Worm (Caenorhabditis elegans) whole organism, L1 larva: ENCODE results near the gene Y46G5A.28.

Experiments
- Y116A8C.19 ChIP-seq: sonication (generic microtip); optimal IDR thresholded peaks from 2 replicates; lab custom pipeline; 2016; ENCODE audit warnings: missing compliant biosample characterization, missing genetic modification characterization, borderline replicate concordance
- aha-1 ChIP-seq: fragments of 150-350 bp; optimal IDR thresholded peaks from 2 replicates; lab custom pipeline; 2014; ENCODE audit warnings: missing biosample characterization, missing genetic modification characterization
- aly-2 ChIP-seq: fragments of 150-350 bp; optimal IDR thresholded peaks from 2 replicates; lab custom pipeline; 2014; ENCODE audit warnings: missing biosample characterization, missing genetic modification characterization
- lin-13 ChIP-seq: fragments of 150-350 bp; optimal IDR thresholded peaks from 2 replicates; lab custom pipeline; 2014; ENCODE audit warnings: missing biosample characterization, missing genetic modification reagents, missing genetic modification characterization
- lir-3 ChIP-seq: sonication (generic microtip); optimal IDR thresholded peaks from 2 replicates; lab custom pipeline; 2016; ENCODE audit warnings: mild to moderate bottlenecking, missing genetic modification characterization, moderate library complexity, missing compliant biosample characterization; ENCODE audit not compliant: poor library complexity
- lsy-2 ChIP-seq, 2 experiments: fragments of 150-350 bp; optimal IDR thresholded peaks; 2 replicates each; lab custom pipeline; 2014; ENCODE audit warnings: missing biosample characterization in 2 of 2, missing genetic modification characterization in 2 of 2
- mep-1 ChIP-seq: fragments of 150-350 bp; optimal IDR thresholded peaks from 2 replicates; lab custom pipeline; 2014; ENCODE audit warnings: missing biosample characterization, missing genetic modification characterization
- nhr-77 ChIP-seq: fragments of 150-350 bp; optimal IDR thresholded peaks from 2 replicates; lab custom pipeline; 2014; ENCODE audit warnings: missing biosample characterization, missing genetic modification characterization
- skn-1 ChIP-seq: fragments of 150-350 bp; optimal IDR thresholded peaks from 2 replicates; lab custom pipeline; 2014; ENCODE audit warnings: missing biosample characterization, missing genetic modification characterization
- snpc-4 ChIP-seq: fragments of 150-350 bp; optimal IDR thresholded peaks from 2 replicates; lab custom pipeline; 2014; ENCODE audit warnings: missing biosample characterization, missing genetic modification characterization
- sptf-1 ChIP-seq: fragments of 150-350 bp; optimal IDR thresholded peaks from 2 replicates; lab custom pipeline; 2014; ENCODE audit warnings: missing biosample characterization, missing genetic modification characterization
- sup-37 ChIP-seq: fragments of 200-800 bp; sonication (Bioruptor generic); optimal IDR thresholded peaks from 2 replicates; lab custom pipeline; 2018; ENCODE audit warnings: mild to moderate bottlenecking, missing genetic modification characterization, missing compliant biosample characterization
- ztf-11 ChIP-seq, 2 experiments: sonication (generic microtip); optimal IDR thresholded peaks; 2 replicates each; lab custom pipeline; 2016 to 2017; ENCODE audit warnings: missing genetic modification characterization in 2 of 2, missing biosample characterization in 1 of 2, missing compliant biosample characterization in 1 of 2

DNA sequence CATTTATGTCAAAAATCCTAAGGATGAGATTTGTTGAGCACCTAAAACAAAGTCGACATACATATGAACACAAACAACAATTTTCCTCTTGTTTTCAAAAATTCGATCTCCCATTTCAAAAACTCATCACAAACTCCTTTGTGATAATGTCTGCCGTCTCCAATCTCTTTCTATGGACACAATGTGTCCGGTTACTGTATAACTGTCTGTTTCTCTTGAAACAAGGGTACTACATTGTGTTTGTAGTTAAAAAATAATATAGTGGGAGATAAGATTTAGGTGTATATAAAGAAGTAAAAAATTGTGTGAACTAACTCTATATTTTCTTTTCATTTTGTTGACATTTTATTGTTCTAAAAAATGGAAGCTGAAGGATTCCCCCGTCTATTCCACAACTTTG is 19.9 kb upstream of the Y46G5A.28 start, which contains the start of gene bcmo-1:
- no peak for TF ChIP-seq aha-1 (tag; lab: Kevin White, UChicago)
- TF ChIP-seq sptf-1 (tag; lab: Kevin White, UChicago): no peak
- no peak for TF ChIP-seq Y116A8C.19
- TF ChIP-seq snpc-4: no peak
- no peak for TF ChIP-seq nhr-77 (tag; lab: Kevin White, UChicago)
- no peak for TF ChIP-seq lsy-2 (tag; optimal IDR thresholded peaks at IDR 0.05; lab: Kevin White, UChicago)
- no peak for TF ChIP-seq skn-1 (tag; lab: Kevin White, UChicago)
- TF ChIP-seq lir-3 (tag; lab: Kevin White, UChicago): no peak
- no peak for TF ChIP-seq ztf-11 (tag; optimal IDR thresholded peaks at IDR 0.05; lab: Kevin White, UChicago)
- TF ChIP-seq sup-37 (GFP tag; lab: Kevin White, UChicago): no peak
- no peak for TF ChIP-seq lin-13 (GFP tag; lab: Kevin White, UChicago)
- no peak for TF ChIP-seq aly-2 (tag; lab: Kevin White, UChicago)
- no peak for TF ChIP-seq mep-1 (tag; lab: Kevin White, UChicago)
